Fruit fly (Drosophila melanogaster) whole organism, wandering third instar larva: ENCODE results near the gene CG6443.

ENCODE experiments used
- Abd-B ChIP-seq: fragments of >200 bp; optimal IDR thresholded peaks from 2 replicates; lab custom pipeline; 2017; ENCODE audit warnings: missing biosample characterization, missing genetic modification characterization
- CG32264 ChIP-seq: fragments of 200-800 bp; sonication (Bioruptor generic); optimal IDR thresholded peaks from 2 replicates; lab custom pipeline; 2016; ENCODE audit warnings: missing biosample characterization, missing genetic modification characterization
- CG9705 ChIP-seq: fragments of 200-800 bp; sonication (Bioruptor generic); optimal IDR thresholded peaks from 2 replicates; lab custom pipeline; 2018; ENCODE audit warnings: missing biosample characterization, mild to moderate bottlenecking, missing genetic modification characterization
- CrebA ChIP-seq: fragments of 200-800 bp; sonication (Bioruptor generic); optimal IDR thresholded peaks from 2 replicates; lab custom pipeline; 2016; ENCODE audit warnings: missing biosample characterization, mild to moderate bottlenecking, missing genetic modification characterization, borderline replicate concordance
- Dif ChIP-seq: fragments of 200-275, 200-300 bp; sonication (Bioruptor generic); optimal IDR thresholded peaks from 2 replicates; lab custom pipeline; 2018; ENCODE audit warnings: missing biosample characterization, missing genetic modification characterization; ENCODE audit not compliant: partially characterized antibody
- GATAd ChIP-seq: sonication (Bioruptor generic); optimal IDR thresholded peaks from 2 replicates; lab custom pipeline; 2016; ENCODE audit warnings: missing biosample characterization, missing genetic modification characterization
- HLH106 ChIP-seq: fragments of 200-800 bp; optimal IDR thresholded peaks from 3 replicates; lab custom pipeline; 2019; ENCODE audit warnings: missing biosample characterization, mild to moderate bottlenecking, missing genetic modification characterization, moderate library complexity
- Hr78 ChIP-seq: fragments of >200 bp; optimal IDR thresholded peaks from 2 replicates; lab custom pipeline; 2017; ENCODE audit warnings: missing biosample characterization, missing genetic modification characterization
- Hr83 ChIP-seq: fragments of 200-300 bp; sonication (Bioruptor generic); optimal IDR thresholded peaks from 2 replicates; lab custom pipeline; 2016; ENCODE audit warnings: missing biosample characterization, mild to moderate bottlenecking, missing genetic modification characterization, moderate library complexity; ENCODE audit not compliant: poor library complexity, severe bottlenecking
- N ChIP-seq: fragments of >200 bp; optimal IDR thresholded peaks from 2 replicates; lab custom pipeline; 2018; ENCODE audit warnings: missing biosample characterization, missing external identifiers, missing genetic modification characterization
- OdsH ChIP-seq: fragments of 200-800 bp; sonication (Bioruptor generic); optimal IDR thresholded peaks from 2 replicates; lab custom pipeline; 2016; ENCODE audit warnings: missing biosample characterization, mild to moderate bottlenecking, missing genetic modification characterization
- Rel ChIP-seq, 2 experiments: fragments of 200-800 bp; sonication (Bioruptor generic) in 1 of 2; optimal IDR thresholded peaks; 2 replicates in 1 of 2; 3 replicates in 1 of 2; lab custom pipeline; 2016 to 2019; ENCODE audit warnings: mild to moderate bottlenecking in 2 of 2, missing biosample characterization in 2 of 2, missing genetic modification characterization in 2 of 2, moderate library complexity in 1 of 2
- Vsx2 ChIP-seq: fragments of 200-300, 225-300 bp; sonication (Bioruptor generic); optimal IDR thresholded peaks from 2 replicates; lab custom pipeline; 2018; ENCODE audit warnings: missing biosample characterization, missing genetic modification characterization; ENCODE audit not compliant: partially characterized antibody
- br ChIP-seq: fragments of 200-800 bp; sonication (Bioruptor generic); optimal IDR thresholded peaks from 2 replicates; lab custom pipeline; 2016; ENCODE audit warnings: missing biosample characterization, missing genetic modification characterization
- brk ChIP-seq: fragments of 200-800 bp; sonication (Bioruptor generic); optimal IDR thresholded peaks from 2 replicates; lab custom pipeline; 2016; ENCODE audit warnings: missing biosample characterization, mild to moderate bottlenecking, missing genetic modification characterization
- dl ChIP-seq, 2 experiments: fragments of 175-275, 200-275 bp in 1 of 2; fragments of 200-275 bp in 1 of 2; sonication (Bioruptor generic); optimal IDR thresholded peaks; lab custom pipeline; 2018; ENCODE audit warnings: mild to moderate bottlenecking in 2 of 2, missing biosample characterization in 2 of 2, missing genetic modification characterization in 2 of 2, moderate library complexity in 2 of 2; ENCODE audit not compliant: partially characterized antibody in 2 of 2, insufficient read depth in 1 of 2
- dmrt93B ChIP-seq: fragments of 200-800 bp; sonication (Bioruptor generic); optimal IDR thresholded peaks from 2 replicates; lab custom pipeline; 2018; ENCODE audit warnings: missing biosample characterization, mild to moderate bottlenecking, missing genetic modification characterization
- ey ChIP-seq: fragments of 200-800 bp; sonication (Bioruptor generic); optimal IDR thresholded peaks from 2 replicates; lab custom pipeline; 2016; ENCODE audit warnings: missing biosample characterization, missing genetic modification characterization
- foxo ChIP-seq, 2 experiments: fragments of 200-800 bp; sonication (Bioruptor generic); optimal IDR thresholded peaks; 2 replicates in 1 of 2; 3 replicates in 1 of 2; lab custom pipeline; 2016 to 2017; ENCODE audit warnings: missing biosample characterization in 2 of 2, missing genetic modification characterization in 2 of 2
- fru ChIP-seq: fragments of 200-800 bp; sonication (Bioruptor generic); optimal IDR thresholded peaks from 3 replicates; lab custom pipeline; 2016; ENCODE audit warnings: missing biosample characterization, mild to moderate bottlenecking, missing genetic modification characterization
- h ChIP-seq: fragments of 200-800 bp; sonication (Bioruptor generic); optimal IDR thresholded peaks from 3 replicates; lab custom pipeline; 2016; ENCODE audit warnings: missing biosample characterization, mild to moderate bottlenecking, missing genetic modification characterization
- jim ChIP-seq: fragments of 175-275, 200-325 bp; sonication (Bioruptor generic); optimal IDR thresholded peaks from 2 replicates; lab custom pipeline; 2016; ENCODE audit warnings: missing biosample characterization, mild to moderate bottlenecking, missing genetic modification characterization
- lola ChIP-seq: fragments of >200 bp; optimal IDR thresholded peaks from 2 replicates; lab custom pipeline; 2017; ENCODE audit warnings: missing biosample characterization, missing genetic modification characterization
- psq ChIP-seq: fragments of 200-800 bp; sonication (Bioruptor generic); optimal IDR thresholded peaks from 3 replicates; lab custom pipeline; 2017; ENCODE audit warnings: missing biosample characterization, mild to moderate bottlenecking, missing genetic modification characterization, moderate library complexity
- rgr ChIP-seq: fragments of 200-800 bp; sonication (Bioruptor generic); optimal IDR thresholded peaks from 3 replicates; lab custom pipeline; 2016; ENCODE audit warnings: missing biosample characterization, mild to moderate bottlenecking, missing genetic modification characterization
- sv ChIP-seq: fragments of 200-800 bp; sonication (Bioruptor generic); optimal IDR thresholded peaks from 3 replicates; lab custom pipeline; 2016; ENCODE audit warnings: missing biosample characterization, missing genetic modification characterization

The CG6443 gene

dm6 chr2L:10732343-10732808 is 3.6 kb downstream of the CG6443 start, which contains the start of the genes EMC3 and Dpy-30L1:
Gene EMC3 (minus strand): TSS chr2L:10732423.
Gene Dpy-30L1 (plus strand): TSS chr2L:10732653.
- TF ChIP-seq jim (GFP tag; lab: Kevin White, UChicago) (no peak), ey (GFP tag; lab: Kevin White, UChicago) (peak; percentile 55), h (GFP tag; lab: Kevin White, UChicago) (peak; percentile 65), foxo (GFP tag; optimal IDR thresholded peaks at IDR 0.05; lab: Kevin White, UChicago) (no peak), GATAd (GFP tag; lab: Kevin White, UChicago) (peak; percentile 15), Rel (GFP tag; optimal IDR thresholded peaks at IDR 0.05; lab: Kevin White, UChicago) (no peak), Rel (tag; optimal IDR thresholded peaks at IDR 0.05; lab: Kevin White, UChicago) (peak; percentile 75), OdsH (GFP tag; lab: Kevin White, UChicago) (peak; percentile 37), CG9705 (GFP tag; lab: Kevin White, UChicago) (peak; percentile 30), dl (GFP tag; optimal IDR thresholded peaks at IDR 0.05; lab: Kevin White, UChicago; ENCODE audit: insufficient read depth in 1 of 2, partially characterized antibody in 2 of 2) (no peak), br (peak; percentile 21), HLH106 (tag; lab: Kevin White, UChicago) (peak; percentile 58), fru (GFP tag; lab: Kevin White, UChicago) (peak; percentile 32), psq (GFP tag; lab: Kevin White, UChicago) (peak; percentile 30), Dif (GFP tag; lab: Kevin White, UChicago) (no peak)

DNA sequence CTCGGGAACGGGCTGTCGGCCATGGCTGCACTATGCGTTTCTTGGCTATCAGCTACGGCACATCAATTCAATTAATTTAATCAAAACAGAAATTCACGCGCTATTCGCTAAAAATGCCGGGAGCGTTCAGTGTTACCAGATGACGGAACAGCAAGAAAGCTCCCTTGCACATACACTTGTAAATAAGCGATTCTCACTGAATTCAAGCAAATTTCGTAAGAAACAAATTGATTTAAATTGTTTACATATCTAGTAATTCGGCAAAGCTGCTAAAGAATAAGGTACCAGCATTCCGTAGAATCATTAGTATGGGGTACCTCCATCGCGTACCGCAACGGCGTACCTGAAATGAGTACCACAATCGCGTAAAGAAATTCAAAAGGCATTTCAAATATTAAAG is 7.1 kb downstream of the CG6443 start, which contains the start of gene Nup107:
Nup107 (minus strand) TSS at position 149 of the 400 bp plus-strand sequence.
- TF ChIP-seq CrebA (GFP tag; lab: Kevin White, UChicago) (no peak), dmrt93B (GFP tag; lab: Kevin White, UChicago) (no peak), sv (GFP tag; lab: Kevin White, UChicago) (no peak), Hr78 (GFP tag; lab: Kevin White, UChicago) (no peak), N (GFP tag; lab: Kevin White, UChicago) (peak; percentile 81)

- peak; percentile 75 for TF ChIP-seq GATAd (GFP tag; lab: Kevin White, UChicago)
- TF ChIP-seq foxo (GFP tag; optimal IDR thresholded peaks at IDR 0.05; lab: Kevin White, UChicago): no peak
- peak; percentile 61 for TF ChIP-seq OdsH (GFP tag; lab: Kevin White, UChicago)
- TF ChIP-seq CG32264: peak; percentile 26
- no peak for TF ChIP-seq fru (GFP tag; lab: Kevin White, UChicago)
- peak; percentile 98 to 100 for TF ChIP-seq dl (GFP tag; optimal IDR thresholded peaks at IDR 0.05; lab: Kevin White, UChicago; ENCODE audit: insufficient read depth in 1 of 2, partially characterized antibody in 2 of 2)
- TF ChIP-seq Dif (GFP tag; lab: Kevin White, UChicago): peak; percentile 100
- peak; percentile 91 for TF ChIP-seq Hr83 (GFP tag; lab: Kevin White, UChicago)
- TF ChIP-seq sv (GFP tag; lab: Kevin White, UChicago): peak; percentile 87
- no peak for TF ChIP-seq Abd-B
- TF ChIP-seq brk: no peak
- TF ChIP-seq ey (GFP tag; lab: Kevin White, UChicago): peak; percentile 67
- peak; percentile 100 for TF ChIP-seq Vsx2 (GFP tag; lab: Kevin White, UChicago)
- peak; percentile 73 for TF ChIP-seq rgr (GFP tag; lab: Kevin White, UChicago)
- peak; percentile 67 for TF ChIP-seq br
- TF ChIP-seq psq (GFP tag; lab: Kevin White, UChicago): peak; percentile 41
- TF ChIP-seq lola (GFP tag; lab: Kevin White, UChicago): no peak
These were observed 8.4 kb downstream of the CG6443 start, which contains the start of the genes Vha16-5 and CG12299 for dm6 chr2L:10736993-10737756. Gene Vha16-5 (minus strand): TSS chr2L:10737043. Gene CG12299 (plus strand): TSS chr2L:10737345.

dm6 chr2L:10743714-10744113 is 14.9 kb downstream of the CG6443 start, which contains the start of gene CG6729:
Gene CG6729 (minus strand): TSS chr2L:10743935.
- TF ChIP-seq HLH106 (tag; lab: Kevin White, UChicago): no peak

dm6 chr2L:10748218-10748617 is 19.4 kb downstream of the CG6443 start:
- TF ChIP-seq Vsx2 (GFP tag; lab: Kevin White, UChicago): no peak
- no peak for TF ChIP-seq Dif (GFP tag; lab: Kevin White, UChicago)
- TF ChIP-seq, all 38 proteins: peak for 0
